Worm (Caenorhabditis elegans) whole organism, L3 larva: ENCODE data around the gene Y37E11B.5.

ENCODE experiments used
- R02D3.7 ChIP-seq: fragments of 150-350 bp; optimal IDR thresholded peaks from 2 replicates; lab custom pipeline; 2014; ENCODE audit warnings: missing biosample characterization, missing genetic modification characterization
- aly-2 ChIP-seq: fragments of 150-350 bp; optimal IDR thresholded peaks from 2 replicates; lab custom pipeline; 2014; ENCODE audit warnings: missing biosample characterization, missing genetic modification characterization
- ceh-28 ChIP-seq: fragments of 150-350 bp; optimal IDR thresholded peaks from 2 replicates; lab custom pipeline; 2014; ENCODE audit warnings: missing biosample characterization, missing genetic modification reagents, missing genetic modification characterization
- ceh-82 ChIP-seq: fragments of 150-350 bp; optimal IDR thresholded peaks from 2 replicates; lab custom pipeline; 2014; ENCODE audit warnings: missing biosample characterization, missing genetic modification characterization
- ceh-9 ChIP-seq: sonication (generic microtip); optimal IDR thresholded peaks from 2 replicates; lab custom pipeline; 2018; ENCODE audit warnings: missing biosample characterization, missing genetic modification characterization
- daf-12 ChIP-seq: fragments of 150-350 bp; optimal IDR thresholded peaks from 2 replicates; lab custom pipeline; 2014; ENCODE audit warnings: missing biosample characterization, missing genetic modification reagents, missing genetic modification characterization
- egl-27 ChIP-seq: sonication (generic microtip); optimal IDR thresholded peaks from 4 replicates; lab custom pipeline; 2017; ENCODE audit warnings: missing biosample characterization, missing genetic modification reagents, missing genetic modification characterization
- elt-2 ChIP-seq: sonication (generic microtip); optimal IDR thresholded peaks from 2 replicates; lab custom pipeline; 2016; ENCODE audit warnings: missing genetic modification reagents, mild to moderate bottlenecking, missing genetic modification characterization, missing compliant biosample characterization
- elt-3 ChIP-seq, 3 experiments: fragments of 150-350 bp in 1 of 3; sonication (generic microtip) in 2 of 3; optimal IDR thresholded peaks; 2 replicates in 2 of 3; 4 replicates in 1 of 3; lab custom pipeline; 2014 to 2017; ENCODE audit warnings: missing biosample characterization in 3 of 3, missing genetic modification characterization in 3 of 3
- eor-1 ChIP-seq, 2 experiments: fragments of 150-350 bp; optimal IDR thresholded peaks; 2 replicates each; lab custom pipeline; 2014 to 2018; ENCODE audit warnings: missing biosample characterization in 2 of 2, missing genetic modification characterization in 2 of 2
- fkh-10 ChIP-seq: sonication (generic microtip); optimal IDR thresholded peaks from 2 replicates; lab custom pipeline; 2017; ENCODE audit warnings: missing biosample characterization, missing genetic modification reagents, missing genetic modification characterization
- fkh-2 ChIP-seq: fragments of 150-350 bp; optimal IDR thresholded peaks from 2 replicates; lab custom pipeline; 2014; ENCODE audit warnings: missing biosample characterization, missing genetic modification reagents, missing genetic modification characterization
- fos-1 ChIP-seq: fragments of 150-350 bp; optimal IDR thresholded peaks from 2 replicates; lab custom pipeline; 2014; ENCODE audit warnings: missing biosample characterization, missing genetic modification characterization
- hmg-11 ChIP-seq: sonication (generic microtip); optimal IDR thresholded peaks from 2 replicates; lab custom pipeline; 2016; ENCODE audit warnings: missing genetic modification characterization, missing compliant biosample characterization
- jun-1 ChIP-seq: fragments of 150-350 bp; optimal IDR thresholded peaks from 2 replicates; lab custom pipeline; 2014; ENCODE audit warnings: missing biosample characterization, missing genetic modification reagents, missing genetic modification characterization
- lin-15B ChIP-seq: fragments of 150-350 bp; optimal IDR thresholded peaks from 2 replicates; lab custom pipeline; 2014; ENCODE audit warnings: missing biosample characterization, missing genetic modification characterization
- lin-39 ChIP-seq: fragments of 150-350 bp; optimal IDR thresholded peaks from 2 replicates; lab custom pipeline; 2018; ENCODE audit warnings: missing biosample characterization, missing genetic modification reagents, missing genetic modification characterization
- lsy-12 ChIP-seq: sonication (generic microtip); optimal IDR thresholded peaks from 2 replicates; lab custom pipeline; 2016; ENCODE audit warnings: mild to moderate bottlenecking, missing genetic modification characterization, missing compliant biosample characterization
- mdl-1 ChIP-seq: fragments of 150-350 bp; optimal IDR thresholded peaks from 2 replicates; lab custom pipeline; 2014; ENCODE audit warnings: missing biosample characterization, missing genetic modification characterization
- nfya-1 ChIP-seq: sonication (generic microtip); optimal IDR thresholded peaks from 2 replicates; lab custom pipeline; 2017; ENCODE audit warnings: missing genetic modification characterization, mild to moderate bottlenecking, missing compliant biosample characterization, antibody characterized with exemption, moderate library complexity; ENCODE audit not compliant: insufficient read depth
- nhr-11 ChIP-seq: fragments of 150-350 bp; optimal IDR thresholded peaks from 2 replicates; lab custom pipeline; 2014; ENCODE audit warnings: missing biosample characterization, missing genetic modification characterization
- nhr-12 ChIP-seq: fragments of 150-350 bp; optimal IDR thresholded peaks from 2 replicates; lab custom pipeline; 2014; ENCODE audit warnings: missing biosample characterization, missing genetic modification characterization
- nhr-23 ChIP-seq: fragments of 150-350 bp; optimal IDR thresholded peaks from 2 replicates; lab custom pipeline; 2014; ENCODE audit warnings: missing biosample characterization, missing genetic modification reagents, missing genetic modification characterization
- nhr-237 ChIP-seq: fragments of 150-350 bp; optimal IDR thresholded peaks from 2 replicates; lab custom pipeline; 2014; ENCODE audit warnings: missing biosample characterization, missing genetic modification characterization
- nhr-25 ChIP-seq: sonication (generic microtip); optimal IDR thresholded peaks from 2 replicates; lab custom pipeline; 2017; ENCODE audit warnings: missing biosample characterization, missing genetic modification characterization
- nhr-28 ChIP-seq: fragments of 150-350 bp; optimal IDR thresholded peaks from 2 replicates; lab custom pipeline; 2014; ENCODE audit warnings: missing biosample characterization, missing genetic modification characterization
- nhr-43 ChIP-seq: sonication (generic microtip); optimal IDR thresholded peaks from 2 replicates; lab custom pipeline; 2016; ENCODE audit warnings: mild to moderate bottlenecking, missing genetic modification characterization, missing compliant biosample characterization; ENCODE audit not compliant: poor library complexity, severe bottlenecking
- nhr-67 ChIP-seq: fragments of 150-350 bp; optimal IDR thresholded peaks from 2 replicates; lab custom pipeline; 2014; ENCODE audit warnings: missing biosample characterization, missing genetic modification characterization
- nhr-76 ChIP-seq: fragments of 150-350 bp; sonication (generic microtip); optimal IDR thresholded peaks from 5 replicates; lab custom pipeline; 2014; ENCODE audit warnings: missing biosample characterization, missing genetic modification characterization
- pha-4 ChIP-seq: fragments of 150-350 bp; optimal IDR thresholded peaks from 2 replicates; lab custom pipeline; 2014; ENCODE audit warnings: missing biosample characterization, missing genetic modification reagents, missing genetic modification characterization
- pqm-1 ChIP-seq: fragments of 150-350 bp; optimal IDR thresholded peaks from 2 replicates; lab custom pipeline; 2017; ENCODE audit warnings: missing biosample characterization, missing genetic modification characterization, inconsistent platforms
- sea-2 ChIP-seq: fragments of 150-350 bp; sonication (generic microtip); optimal IDR thresholded peaks from 4 replicates; lab custom pipeline; 2014; ENCODE audit warnings: missing biosample characterization, missing genetic modification reagents, missing genetic modification characterization
- skn-1 ChIP-seq: fragments of 150-350 bp; optimal IDR thresholded peaks from 2 replicates; lab custom pipeline; 2014; ENCODE audit warnings: missing biosample characterization, missing genetic modification characterization
- snpc-4 ChIP-seq: fragments of 150-350 bp; optimal IDR thresholded peaks from 2 replicates; lab custom pipeline; 2014; ENCODE audit warnings: missing biosample characterization, missing genetic modification characterization
- tbx-2 ChIP-seq: sonication (generic microtip); optimal IDR thresholded peaks from 2 replicates; lab custom pipeline; 2016; ENCODE audit warnings: mild to moderate bottlenecking, missing genetic modification characterization, missing compliant biosample characterization
- unc-39 ChIP-seq: sonication (generic microtip); optimal IDR thresholded peaks from 4 replicates; lab custom pipeline; 2017; ENCODE audit warnings: missing biosample characterization, missing genetic modification characterization
- unc-62 ChIP-seq: fragments of 150-350 bp; sonication (generic microtip); optimal IDR thresholded peaks from 4 replicates; lab custom pipeline; 2014; ENCODE audit warnings: missing biosample characterization, missing genetic modification reagents, missing genetic modification characterization
- zag-1 ChIP-seq: fragments of 150-350 bp; optimal IDR thresholded peaks from 2 replicates; lab custom pipeline; 2014; ENCODE audit warnings: missing biosample characterization, missing genetic modification characterization
- ztf-11 ChIP-seq: fragments of 150-350 bp; optimal IDR thresholded peaks from 2 replicates; lab custom pipeline; 2014; ENCODE audit warnings: missing biosample characterization, missing genetic modification characterization
- ztf-4 ChIP-seq: fragments of 150-350 bp; optimal IDR thresholded peaks from 2 replicates; lab custom pipeline; 2014; ENCODE audit warnings: missing biosample characterization, missing genetic modification characterization

The Y37E11B.5 gene

DNA sequence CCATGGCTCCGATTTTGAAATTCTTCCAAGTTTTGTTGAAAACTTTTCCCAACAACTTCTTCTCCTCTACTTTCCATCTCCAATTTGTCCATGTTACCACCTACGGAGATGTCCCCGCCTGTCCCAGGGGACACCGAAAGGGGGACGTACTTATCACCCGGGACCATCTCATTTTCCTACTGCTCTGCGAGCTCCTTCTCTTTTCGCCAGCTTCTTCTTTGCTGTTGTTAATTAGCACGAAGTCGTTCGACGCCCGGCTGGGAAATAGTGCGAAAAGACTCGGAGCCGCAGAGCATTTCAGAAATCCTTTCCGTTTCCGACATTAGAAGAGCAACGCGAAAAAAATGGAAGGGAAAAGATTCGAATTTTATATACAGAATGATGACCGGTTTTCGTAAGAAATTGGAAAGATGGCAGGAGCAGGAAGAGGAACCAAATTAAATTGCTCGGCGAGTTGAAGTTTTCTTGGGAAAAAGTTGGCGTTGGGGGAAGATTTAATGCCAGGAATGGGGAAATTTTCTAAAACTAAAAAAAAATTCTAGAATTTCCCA is 23.5 kb upstream of the Y37E11B.5 start:
- TF ChIP-seq pha-4 (tag; lab: Kevin White, UChicago) (no peak), nhr-237 (tag; lab: Kevin White, UChicago) (no peak), elt-2 (tag; lab: Kevin White, UChicago) (no peak), ceh-28 (tag; lab: Kevin White, UChicago) (no peak), lin-39 (tag; lab: Kevin White, UChicago) (no peak), nhr-76 (tag; lab: Kevin White, UChicago) (no peak), eor-1 (tag; optimal IDR thresholded peaks at IDR 0.05; lab: Kevin White, UChicago) (no peak), elt-3 (tag; optimal IDR thresholded peaks at IDR 0.05; lab: Kevin White, UChicago) (no peak), unc-62 (GFP tag; lab: Kevin White, UChicago) (no peak), hmg-11 (no peak), fos-1 (tag; lab: Kevin White, UChicago) (no peak), tbx-2 (tag; lab: Kevin White, UChicago) (no peak), sea-2 (GFP tag; lab: Kevin White, UChicago) (no peak), mdl-1 (tag; lab: Kevin White, UChicago) (no peak), lin-15B (tag; lab: Kevin White, UChicago) (no peak), ztf-4 (no peak), nhr-28 (tag; lab: Kevin White, UChicago) (no peak), fkh-10 (no peak), skn-1 (tag; lab: Kevin White, UChicago) (no peak), unc-39 (tag; lab: Kevin White, UChicago) (no peak)

DNA sequence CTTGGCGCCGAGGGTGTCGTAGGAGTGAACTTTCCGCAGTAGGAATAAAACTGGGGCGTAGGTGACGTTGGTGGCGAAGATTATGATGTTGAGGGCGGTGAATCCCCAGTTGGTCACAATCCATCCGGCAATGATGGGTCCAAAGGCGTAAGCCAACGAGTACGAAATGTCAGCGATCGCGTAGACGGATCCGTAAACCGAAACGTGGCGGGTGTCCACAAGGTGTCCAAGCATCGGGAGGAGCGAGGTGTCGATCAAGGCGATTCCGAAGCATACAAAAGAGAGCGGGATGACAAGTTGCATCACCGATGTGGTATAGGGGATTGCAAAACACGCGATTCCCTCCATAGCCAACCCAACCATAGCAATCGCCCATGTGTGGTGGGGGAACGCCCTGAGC is 20.4 kb upstream of the Y37E11B.5 start:
- no peak for TF ChIP-seq nhr-11 (tag; lab: Kevin White, UChicago)
- no peak for TF ChIP-seq nhr-23
- TF ChIP-seq elt-2 (tag; lab: Kevin White, UChicago): no peak
- TF ChIP-seq lsy-12 (tag; lab: Kevin White, UChicago): no peak

DNA sequence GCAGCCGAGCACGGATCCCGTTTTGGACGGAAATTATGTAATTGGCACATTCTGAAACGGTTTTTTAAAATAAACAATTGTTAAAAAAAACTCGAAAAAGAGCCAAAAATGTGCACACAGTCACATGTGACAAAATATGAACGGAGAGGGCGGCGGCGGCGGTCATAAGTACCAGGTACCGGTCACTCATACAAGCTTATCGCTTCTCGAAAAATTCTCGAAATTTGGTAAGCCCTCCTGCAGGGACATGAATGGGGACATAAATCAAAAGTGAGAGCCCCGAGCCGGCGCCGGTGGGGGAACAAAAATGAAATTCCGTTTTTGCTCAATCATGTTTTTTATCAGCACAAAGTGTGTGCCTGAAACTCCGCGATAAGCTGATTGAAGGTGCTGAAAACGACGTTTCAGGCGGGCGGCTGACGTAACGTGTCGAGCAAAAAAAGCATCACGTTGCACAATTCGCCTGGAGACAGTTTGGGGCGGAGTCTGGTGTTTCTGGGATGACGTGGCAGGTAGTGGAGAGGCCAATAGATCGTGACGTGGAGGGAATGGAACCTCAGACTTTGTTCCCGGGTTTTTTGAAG is 14.8 kb upstream of the Y37E11B.5 start, which contains the start of gene ltah-1.2:
Gene ltah-1.2 (minus strand): TSS at position 51 of the 584 bp plus-strand sequence.
- TF ChIP-seq tbx-2 (tag; lab: Kevin White, UChicago) (no peak), mdl-1 (tag; lab: Kevin White, UChicago) (no peak), ceh-9 (no peak), nhr-237 (tag; lab: Kevin White, UChicago) (no peak), snpc-4 (tag; lab: Kevin White, UChicago) (no peak), lin-39 (tag; lab: Kevin White, UChicago) (no peak), eor-1 (tag; optimal IDR thresholded peaks at IDR 0.05; lab: Kevin White, UChicago) (no peak), nhr-43 (tag; lab: Kevin White, UChicago) (no peak), unc-39 (tag; lab: Kevin White, UChicago) (no peak), daf-12 (tag; lab: Kevin White, UChicago) (no peak), ztf-11 (tag; lab: Kevin White, UChicago) (no peak), pqm-1 (tag; lab: Kevin White, UChicago) (peak; percentile 43), nfya-1 (tag; lab: Kevin White, UChicago) (peak; percentile 38), nhr-76 (tag; lab: Kevin White, UChicago) (no peak), elt-2 (tag; lab: Kevin White, UChicago) (peak; percentile 90), nhr-28 (tag; lab: Kevin White, UChicago) (no peak), ceh-82 (tag; lab: Kevin White, UChicago) (no peak), lsy-12 (tag; lab: Kevin White, UChicago) (no peak)

DNA sequence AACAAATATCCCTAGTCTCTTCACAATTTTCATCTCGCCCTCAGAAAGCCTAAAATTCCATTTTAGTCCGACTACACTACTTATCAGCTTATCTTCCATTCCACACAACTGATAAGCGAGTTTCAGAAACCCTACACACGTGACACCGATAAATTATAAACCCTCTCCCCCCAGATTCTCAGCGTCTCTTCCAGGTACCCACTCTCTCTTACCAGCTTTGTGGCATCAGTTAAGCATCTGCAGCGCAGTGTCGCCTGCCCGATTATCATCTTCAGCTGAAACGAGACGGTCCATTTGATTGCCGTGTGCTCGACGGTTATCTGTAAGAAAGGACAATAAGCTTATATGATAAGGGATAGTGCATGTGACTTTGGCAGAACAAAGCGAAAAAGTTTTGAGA is 13.5 kb upstream of the Y37E11B.5 start:
- TF ChIP-seq egl-27 (tag; lab: Kevin White, UChicago) (peak; percentile 22), ceh-82 (tag; lab: Kevin White, UChicago) (no peak), nhr-67 (tag; lab: Kevin White, UChicago) (no peak), pqm-1 (tag; lab: Kevin White, UChicago) (peak; percentile 99), jun-1 (tag; lab: Kevin White, UChicago) (peak; percentile 90), nhr-25 (no peak), unc-39 (tag; lab: Kevin White, UChicago) (no peak), unc-62 (GFP tag; lab: Kevin White, UChicago) (no peak), nhr-28 (tag; lab: Kevin White, UChicago) (no peak), hmg-11 (no peak), elt-2 (tag; lab: Kevin White, UChicago) (peak; percentile 100), tbx-2 (tag; lab: Kevin White, UChicago) (no peak), zag-1 (no peak), nhr-76 (tag; lab: Kevin White, UChicago) (no peak), nhr-12 (tag; lab: Kevin White, UChicago) (no peak), ceh-28 (tag; lab: Kevin White, UChicago) (no peak), fkh-2 (tag; lab: Kevin White, UChicago) (no peak), pha-4 (tag; lab: Kevin White, UChicago) (peak; percentile 13), skn-1 (tag; lab: Kevin White, UChicago) (peak; percentile 66), nhr-11 (tag; lab: Kevin White, UChicago) (no peak), ztf-4 (no peak), nfya-1 (tag; lab: Kevin White, UChicago) (no peak), fos-1 (tag; lab: Kevin White, UChicago) (no peak), R02D3.7 (tag; lab: Kevin White, UChicago) (no peak), lin-15B (tag; lab: Kevin White, UChicago) (no peak), ztf-11 (tag; lab: Kevin White, UChicago) (no peak), nhr-43 (tag; lab: Kevin White, UChicago) (no peak), fkh-10 (no peak), sea-2 (GFP tag; lab: Kevin White, UChicago) (no peak), aly-2 (tag; lab: Kevin White, UChicago) (no peak), daf-12 (tag; lab: Kevin White, UChicago) (no peak), eor-1 (tag; optimal IDR thresholded peaks at IDR 0.05; lab: Kevin White, UChicago) (no peak)
